Worm (Caenorhabditis elegans): ENCODE measurements around the gene F01F1.2.
A peak's percentile ranks its signal among the peaks of the same experiment; 100 is the strongest.

F01F1.2 gene

ce11 chrIII:5878215-5878614 lies at the start of gene F01F1.2, which contains the start of gene mig-21:
Gene F01F1.2 (plus strand): TSS chrIII:5878554.
Gene mig-21 (minus strand): TSS chrIII:5878380.
- no peak for TF ChIP-seq aly-2 (tag; optimal IDR thresholded peaks at IDR 0.05)
- no peak for TF ChIP-seq gmeb-1 (tag; optimal IDR thresholded peaks at IDR 0.05)
- no peak for TF ChIP-seq sma-9 (GFP tag; optimal IDR thresholded peaks at IDR 0.05)
- TF ChIP-seq sma-9 (tag; optimal IDR thresholded peaks at IDR 0.05): no peak
- no peak for TF ChIP-seq nhr-21 (tag; optimal IDR thresholded peaks at IDR 0.05)
- TF ChIP-seq peb-1 (tag; optimal IDR thresholded peaks at IDR 0.05): no peak
- no peak for TF ChIP-seq sma-3 (GFP tag; optimal IDR thresholded peaks at IDR 0.05)
- no peak for TF ChIP-seq nhr-10 (tag; optimal IDR thresholded peaks at IDR 0.05)
- TF ChIP-seq blmp-1 (tag; optimal IDR thresholded peaks at IDR 0.05; ENCODE audit: insufficient read depth): peak; percentile 52
- no peak for TF ChIP-seq nhr-129 (tag; optimal IDR thresholded peaks at IDR 0.05)
- no peak for TF ChIP-seq fos-1 (tag; optimal IDR thresholded peaks at IDR 0.05)
- no peak for TF ChIP-seq nhr-23 (tag; optimal IDR thresholded peaks at IDR 0.05)
- no peak for TF ChIP-seq lin-39 (tag; optimal IDR thresholded peaks at IDR 0.05)
- no peak for TF ChIP-seq nhr-6 (tag; optimal IDR thresholded peaks at IDR 0.05)
- no peak for TF ChIP-seq alr-1 (tag; optimal IDR thresholded peaks at IDR 0.05)
- no peak for TF ChIP-seq nhr-77 (tag; optimal IDR thresholded peaks at IDR 0.05)
- no peak for TF ChIP-seq crh-2 (tag; optimal IDR thresholded peaks at IDR 0.05)
- TF ChIP-seq dmd-4 (tag; optimal IDR thresholded peaks at IDR 0.05): no peak
- TF ChIP-seq ceh-16 (tag; optimal IDR thresholded peaks at IDR 0.05): no peak
- no peak for TF ChIP-seq zag-1 (tag; optimal IDR thresholded peaks at IDR 0.05)
- TF ChIP-seq nhr-11 (tag; optimal IDR thresholded peaks at IDR 0.05): no peak
- no peak for TF ChIP-seq ama-1 (optimal IDR thresholded peaks at IDR 0.05)
- no peak for TF ChIP-seq ztf-1 (GFP tag; conservative IDR thresholded peaks at IDR 0.05)
- peak in 1 of 2 experiments; percentile 76 for TF ChIP-seq lsy-2 (tag; optimal IDR thresholded peaks at IDR 0.05)
- peak; percentile 15 for TF ChIP-seq unc-55 (GFP tag; optimal IDR thresholded peaks at IDR 0.05)
- no peak for TF ChIP-seq nhr-237 (tag; optimal IDR thresholded peaks at IDR 0.05)
- TF ChIP-seq elt-1 (tag; optimal IDR thresholded peaks at IDR 0.05): no peak
- no peak for TF ChIP-seq skn-1 (tag; optimal IDR thresholded peaks at IDR 0.05)
- no peak for TF ChIP-seq snpc-4 (tag; optimal IDR thresholded peaks at IDR 0.05)
- TF ChIP-seq nhr-12 (tag; optimal IDR thresholded peaks at IDR 0.05): no peak
- TF ChIP-seq unc-62 (GFP tag; optimal IDR thresholded peaks at IDR 0.05): no peak
- TF ChIP-seq lin-11 (tag; optimal IDR thresholded peaks at IDR 0.05): no peak
- TF ChIP-seq ztf-11 (tag; optimal IDR thresholded peaks at IDR 0.05): no peak
- no peak for TF ChIP-seq ceh-82 (tag; optimal IDR thresholded peaks at IDR 0.05)
- no peak for TF ChIP-seq elt-3 (tag; optimal IDR thresholded peaks at IDR 0.05)
- TF ChIP-seq C34F6.9 (tag; optimal IDR thresholded peaks at IDR 0.05): peak; percentile 18
- TF ChIP-seq Y55F3AM.14 (GFP tag; optimal IDR thresholded peaks at IDR 0.05): no peak
- TF ChIP-seq mdl-1 (tag; optimal IDR thresholded peaks at IDR 0.05): no peak
- TF ChIP-seq nhr-25 (tag; optimal IDR thresholded peaks at IDR 0.05): peak; percentile 8
- TF ChIP-seq mab-5 (tag; optimal IDR thresholded peaks at IDR 0.05): no peak

- TF ChIP-seq mbf-1 (tag; optimal IDR thresholded peaks at IDR 0.05): no peak
- no peak for TF ChIP-seq unc-39 (tag; optimal IDR thresholded peaks at IDR 0.05)
- no peak for TF ChIP-seq nhr-11 (tag; optimal IDR thresholded peaks at IDR 0.05)
- TF ChIP-seq mdl-1 (tag; optimal IDR thresholded peaks at IDR 0.05): no peak
- TF ChIP-seq lin-13 (GFP tag; optimal IDR thresholded peaks at IDR 0.05): no peak
- TF ChIP-seq ama-1 (optimal IDR thresholded peaks at IDR 0.05): no peak
- TF ChIP-seq unc-62 (GFP tag; optimal IDR thresholded peaks at IDR 0.05): no peak
- TF ChIP-seq nhr-23 (tag; optimal IDR thresholded peaks at IDR 0.05): no peak
Measured at ce11 chrIII:5832442-5832841, 45.9 kb upstream of the F01F1.2 start.

ce11 chrIII:5833376-5833775 lies 45.0 kb upstream of the F01F1.2 start, which contains the start of the genes R12B2.13 and mdt-15:
Gene R12B2.13 (minus strand): TSS chrIII:5833476.
Gene mdt-15 (minus strand): TSS chrIII:5833751.
- no peak for TF ChIP-seq lsy-2 (tag; optimal IDR thresholded peaks at IDR 0.05)
- TF ChIP-seq egl-27 (tag; optimal IDR thresholded peaks at IDR 0.05): no peak
- no peak for TF ChIP-seq nhr-11 (tag; optimal IDR thresholded peaks at IDR 0.05)
- no peak for TF ChIP-seq lin-11 (tag; optimal IDR thresholded peaks at IDR 0.05)
- no peak for TF ChIP-seq F13H6.1 (tag; optimal IDR thresholded peaks at IDR 0.05)
- no peak for TF ChIP-seq unc-62 (GFP tag; optimal IDR thresholded peaks at IDR 0.05)
- no peak for TF ChIP-seq snpc-4 (tag; optimal IDR thresholded peaks at IDR 0.05)
- no peak for TF ChIP-seq nhr-23 (tag; optimal IDR thresholded peaks at IDR 0.05)
